Worm (Caenorhabditis elegans) whole organism, L2 larva: ENCODE measurements around the gene cyp-32B1.

Source experiments
- C34F6.9 ChIP-seq: fragments of 150-350 bp; optimal IDR thresholded peaks from 2 replicates; lab custom pipeline; 2014; ENCODE audit warnings: missing biosample characterization, missing genetic modification characterization
- F13H6.1 ChIP-seq: sonication (generic microtip); optimal IDR thresholded peaks from 2 replicates; lab custom pipeline; 2016; ENCODE audit warnings: missing genetic modification characterization, missing compliant biosample characterization
- Y55F3AM.14 ChIP-seq: fragments of 200-800 bp; sonication (Bioruptor generic); optimal IDR thresholded peaks from 2 replicates; lab custom pipeline; 2018; ENCODE audit warnings: mild to moderate bottlenecking, missing genetic modification characterization, missing compliant biosample characterization
- alr-1 ChIP-seq: fragments of 150-350 bp; optimal IDR thresholded peaks from 2 replicates; lab custom pipeline; 2014; ENCODE audit warnings: missing biosample characterization, missing genetic modification characterization
- aly-2 ChIP-seq: fragments of 150-350 bp; optimal IDR thresholded peaks from 2 replicates; lab custom pipeline; 2014; ENCODE audit warnings: missing biosample characterization, missing genetic modification characterization
- ama-1 ChIP-seq: fragments of 150-350 bp; optimal IDR thresholded peaks from 2 replicates; lab custom pipeline; 2018; ENCODE audit warnings: inconsistent platforms
- blmp-1 ChIP-seq: sonication (generic microtip); optimal IDR thresholded peaks from 2 replicates; lab custom pipeline; 2017; ENCODE audit warnings: missing genetic modification characterization, mild to moderate bottlenecking, missing compliant biosample characterization, antibody characterized with exemption, moderate library complexity; ENCODE audit not compliant: insufficient read depth
- ceh-16 ChIP-seq: fragments of 150-350 bp; optimal IDR thresholded peaks from 2 replicates; lab custom pipeline; 2014; ENCODE audit warnings: missing biosample characterization, missing genetic modification characterization
- ceh-82 ChIP-seq: fragments of 150-350 bp; optimal IDR thresholded peaks from 2 replicates; lab custom pipeline; 2014; ENCODE audit warnings: missing biosample characterization, missing genetic modification characterization
- crh-2 ChIP-seq: sonication (generic microtip); optimal IDR thresholded peaks from 2 replicates; lab custom pipeline; 2017; ENCODE audit warnings: missing biosample characterization, missing genetic modification characterization
- dmd-4 ChIP-seq: sonication (generic microtip); optimal IDR thresholded peaks from 2 replicates; lab custom pipeline; 2017; ENCODE audit warnings: missing biosample characterization, missing genetic modification characterization
- elt-1 ChIP-seq: fragments of 150-350 bp; optimal IDR thresholded peaks from 2 replicates; lab custom pipeline; 2014; ENCODE audit warnings: missing biosample characterization, missing genetic modification characterization
- fos-1 ChIP-seq: fragments of 150-350 bp; optimal IDR thresholded peaks from 2 replicates; lab custom pipeline; 2014; ENCODE audit warnings: missing biosample characterization, missing genetic modification characterization
- gmeb-1 ChIP-seq: fragments of 150-350 bp; optimal IDR thresholded peaks from 2 replicates; lab custom pipeline; 2014; ENCODE audit warnings: missing biosample characterization, missing genetic modification characterization
- lin-11 ChIP-seq: fragments of 150-350 bp; sonication (generic microtip); optimal IDR thresholded peaks from 2 replicates; lab custom pipeline; 2014; ENCODE audit warnings: missing biosample characterization, missing genetic modification characterization, inconsistent platforms, mixed read lengths
- lin-13 ChIP-seq: fragments of 150-350 bp; optimal IDR thresholded peaks from 2 replicates; lab custom pipeline; 2014; ENCODE audit warnings: missing biosample characterization, missing genetic modification reagents, missing genetic modification characterization
- lin-39 ChIP-seq: fragments of 150-350 bp; optimal IDR thresholded peaks from 2 replicates; lab custom pipeline; 2014; ENCODE audit warnings: missing biosample characterization, missing genetic modification reagents, missing genetic modification characterization
- lsy-2 ChIP-seq, 2 experiments: fragments of 150-350 bp in 1 of 2; sonication (generic microtip) in 1 of 2; optimal IDR thresholded peaks; 2 replicates each; lab custom pipeline; 2014 to 2017; ENCODE audit warnings: missing biosample characterization in 2 of 2, missing genetic modification characterization in 2 of 2
- mab-5 ChIP-seq: fragments of 150-350 bp; optimal IDR thresholded peaks from 2 replicates; lab custom pipeline; 2014; ENCODE audit warnings: missing biosample characterization, missing genetic modification characterization
- mbf-1 ChIP-seq: sonication (generic microtip); optimal IDR thresholded peaks from 2 replicates; lab custom pipeline; 2017; ENCODE audit warnings: missing biosample characterization, missing genetic modification characterization
- mdl-1 ChIP-seq, 2 experiments: fragments of 150-350 bp in 1 of 2; sonication (generic microtip) in 1 of 2; optimal IDR thresholded peaks; 2 replicates each; lab custom pipeline; 2017; ENCODE audit warnings: missing biosample characterization in 2 of 2, missing genetic modification characterization in 2 of 2
- nhr-10 ChIP-seq: sonication (generic microtip); optimal IDR thresholded peaks from 2 replicates; lab custom pipeline; 2017; ENCODE audit warnings: missing biosample characterization, missing genetic modification characterization
- nhr-11 ChIP-seq: fragments of 150-350 bp; optimal IDR thresholded peaks from 2 replicates; lab custom pipeline; 2014; ENCODE audit warnings: missing biosample characterization, missing genetic modification characterization
- nhr-12 ChIP-seq: fragments of 150-350 bp; optimal IDR thresholded peaks from 2 replicates; lab custom pipeline; 2014; ENCODE audit warnings: missing biosample characterization, missing genetic modification characterization
- nhr-129 ChIP-seq: fragments of 150-350 bp; optimal IDR thresholded peaks from 2 replicates; lab custom pipeline; 2014; ENCODE audit warnings: missing biosample characterization, missing genetic modification characterization
- nhr-21 ChIP-seq: fragments of 150-350 bp; optimal IDR thresholded peaks from 2 replicates; lab custom pipeline; 2014; ENCODE audit warnings: missing biosample characterization, missing genetic modification characterization
- nhr-23 ChIP-seq: fragments of 150-350 bp; optimal IDR thresholded peaks from 2 replicates; lab custom pipeline; 2014; ENCODE audit warnings: missing biosample characterization, missing genetic modification reagents, missing genetic modification characterization
- nhr-237 ChIP-seq: fragments of 150-350 bp; optimal IDR thresholded peaks from 2 replicates; lab custom pipeline; 2014; ENCODE audit warnings: missing biosample characterization, missing genetic modification characterization
- nhr-25 ChIP-seq: fragments of 150-350 bp; sonication (generic microtip); optimal IDR thresholded peaks from 3 replicates; lab custom pipeline; 2014; ENCODE audit warnings: missing biosample characterization, missing genetic modification characterization
- nhr-6 ChIP-seq: fragments of 150-350 bp; optimal IDR thresholded peaks from 2 replicates; lab custom pipeline; 2014; ENCODE audit warnings: missing biosample characterization, missing genetic modification characterization
- nhr-77 ChIP-seq: fragments of 150-350 bp; optimal IDR thresholded peaks from 2 replicates; lab custom pipeline; 2014; ENCODE audit warnings: missing biosample characterization, missing genetic modification characterization
- peb-1 ChIP-seq: fragments of 150-350 bp; optimal IDR thresholded peaks from 2 replicates; lab custom pipeline; 2014; ENCODE audit warnings: missing biosample characterization, missing genetic modification characterization
- sma-3 ChIP-seq: sonication (generic microtip); optimal IDR thresholded peaks from 2 replicates; lab custom pipeline; 2016; ENCODE audit warnings: missing genetic modification reagents, missing genetic modification characterization, missing compliant biosample characterization
- sma-9 ChIP-seq, 2 experiments: fragments of 150-350 bp in 1 of 2; sonication (generic microtip) in 1 of 2; optimal IDR thresholded peaks; 2 replicates each; lab custom pipeline; 2014 to 2016; ENCODE audit warnings: missing genetic modification characterization in 2 of 2, mild to moderate bottlenecking in 1 of 2, missing biosample characterization in 1 of 2, missing compliant biosample characterization in 1 of 2, missing genetic modification reagents in 1 of 2, moderate library complexity in 1 of 2
- snpc-4 ChIP-seq: fragments of 150-350 bp; optimal IDR thresholded peaks from 2 replicates; lab custom pipeline; 2014; ENCODE audit warnings: missing biosample characterization, missing genetic modification characterization
- unc-39 ChIP-seq: fragments of 150-350 bp; optimal IDR thresholded peaks from 2 replicates; lab custom pipeline; 2014; ENCODE audit warnings: missing biosample characterization, missing genetic modification characterization
- unc-55 ChIP-seq: fragments of 150-350 bp; sonication (generic microtip); optimal IDR thresholded peaks from 3 replicates; lab custom pipeline; 2014; ENCODE audit warnings: missing biosample characterization, missing genetic modification reagents, missing genetic modification characterization
- unc-62 ChIP-seq: fragments of 150-350 bp; optimal IDR thresholded peaks from 2 replicates; lab custom pipeline; 2014; ENCODE audit warnings: missing biosample characterization, missing genetic modification reagents, missing genetic modification characterization
- ztf-1 ChIP-seq: fragments of 200-800 bp; sonication (Bioruptor generic); conservative IDR thresholded peaks from 2 replicates; pipeline ENCODE4 v1.3.6; 2022; ENCODE audit warnings: missing genetic modification characterization, missing compliant biosample characterization
- ztf-11 ChIP-seq: sonication (generic microtip); optimal IDR thresholded peaks from 2 replicates; lab custom pipeline; 2017; ENCODE audit warnings: missing biosample characterization, missing genetic modification characterization
- ztf-4 ChIP-seq: fragments of 150-350 bp; optimal IDR thresholded peaks from 2 replicates; lab custom pipeline; 2014; ENCODE audit warnings: missing biosample characterization, missing genetic modification characterization

The cyp-32B1 gene

ce11 chrV:2206801-2207200 lies 5.6 kb upstream of the cyp-32B1 start, which contains the start of gene svh-11:
Gene svh-11, plus strand, starts transcription at chrV:2207101.
- TF ChIP-seq elt-1 (tag; lab: Kevin White, UChicago) (no peak), ztf-1 (GFP tag; lab: Robert Waterston, UW) (no peak), alr-1 (tag; lab: Kevin White, UChicago) (no peak), snpc-4 (tag; lab: Kevin White, UChicago) (no peak), sma-3 (GFP tag; lab: Kevin White, UChicago) (no peak), lin-13 (GFP tag; lab: Kevin White, UChicago) (no peak), ceh-82 (tag; lab: Kevin White, UChicago) (no peak), Y55F3AM.14 (GFP tag; lab: Kevin White, UChicago) (no peak), nhr-23 (tag; lab: Kevin White, UChicago) (no peak), unc-62 (GFP tag; lab: Kevin White, UChicago) (no peak), F13H6.1 (no peak), nhr-6 (no peak)

ce11 chrV:2206181-2206580 lies 5.0 kb upstream of the cyp-32B1 start, which contains the start of gene srt-40:
Gene srt-40, minus strand, starts transcription at chrV:2206281.
- TF ChIP-seq nhr-6 = no peak
- TF ChIP-seq gmeb-1 (tag; lab: Kevin White, UChicago) = no peak
- TF ChIP-seq aly-2 (tag; lab: Kevin White, UChicago) = no peak
- TF ChIP-seq lin-13 (GFP tag; lab: Kevin White, UChicago) = no peak
- TF ChIP-seq dmd-4 (tag; lab: Kevin White, UChicago) = no peak
- no peak for TF ChIP-seq lin-11 (tag; lab: Kevin White, UChicago)
- no peak for TF ChIP-seq ceh-16 (tag; lab: Kevin White, UChicago)
- TF ChIP-seq elt-1 (tag; lab: Kevin White, UChicago) = no peak
- no peak for TF ChIP-seq C34F6.9
- no peak for TF ChIP-seq nhr-77 (tag; lab: Kevin White, UChicago)
- TF ChIP-seq ztf-1 (GFP tag; lab: Robert Waterston, UW) = no peak
- no peak for TF ChIP-seq nhr-10
- TF ChIP-seq nhr-25 (tag; lab: Kevin White, UChicago) = no peak

ce11 chrV:2204080-2204479 lies 2.9 kb upstream of the cyp-32B1 start, which contains the start of gene cyp-33C12:
Gene cyp-33C12, minus strand, starts transcription at chrV:2204400.
- TF ChIP-seq unc-62 (GFP tag; lab: Kevin White, UChicago) (no peak), nhr-12 (tag; lab: Kevin White, UChicago) (no peak), mdl-1 (tag; optimal IDR thresholded peaks at IDR 0.05; lab: Kevin White, UChicago) (no peak), nhr-10 (no peak), unc-55 (GFP tag; lab: Kevin White, UChicago) (no peak), F13H6.1 (no peak)

ce11 chrV:2200402-2200801 lies 813 bp downstream of the cyp-32B1 start:
- TF ChIP-seq nhr-10 (no peak), mbf-1 (tag; lab: Kevin White, UChicago) (no peak)

ce11 chrV:2199594-2199993 lies 1.6 kb downstream of the cyp-32B1 start:
- TF ChIP-seq blmp-1 (tag; lab: Kevin White, UChicago) (no peak), nhr-23 (tag; lab: Kevin White, UChicago) (no peak), ztf-1 (GFP tag; lab: Robert Waterston, UW) (no peak), ceh-16 (tag; lab: Kevin White, UChicago) (no peak), nhr-129 (tag; lab: Kevin White, UChicago) (no peak), ceh-82 (tag; lab: Kevin White, UChicago) (no peak), nhr-11 (tag; lab: Kevin White, UChicago) (no peak), ama-1 (lab: Kevin White, UChicago) (no peak), ztf-4 (tag; lab: Kevin White, UChicago) (no peak), peb-1 (tag; lab: Kevin White, UChicago) (no peak)
- TF ChIP-seq, all 48 proteins: peak for 0

- TF ChIP-seq ztf-1 (GFP tag; lab: Robert Waterston, UW) = no peak
- no peak for TF ChIP-seq unc-39 (tag; lab: Kevin White, UChicago)
- TF ChIP-seq unc-55 (GFP tag; lab: Kevin White, UChicago) = no peak
- TF ChIP-seq mab-5 (tag; lab: Kevin White, UChicago) = no peak
- no peak for TF ChIP-seq nhr-25 (tag; lab: Kevin White, UChicago)
- TF ChIP-seq nhr-23 (tag; lab: Kevin White, UChicago) = no peak
- no peak for TF ChIP-seq ztf-11 (tag; lab: Kevin White, UChicago)
- TF ChIP-seq ceh-16 (tag; lab: Kevin White, UChicago) = no peak
- TF ChIP-seq gmeb-1 (tag; lab: Kevin White, UChicago) = peak; percentile 43
- no peak for TF ChIP-seq nhr-237
- TF ChIP-seq fos-1 (tag; lab: Kevin White, UChicago) = peak; percentile 15
- TF ChIP-seq sma-9 (GFP tag; optimal IDR thresholded peaks at IDR 0.05; lab: Kevin White, UChicago) = peak; percentile 32
- TF ChIP-seq sma-9 (tag; optimal IDR thresholded peaks at IDR 0.05; lab: Kevin White, UChicago) = no peak
- no peak for TF ChIP-seq lin-39
- TF ChIP-seq crh-2 (tag; lab: Kevin White, UChicago) = peak; percentile 13
- TF ChIP-seq nhr-6 = no peak
- no peak for TF ChIP-seq nhr-21 (tag; lab: Kevin White, UChicago)
- TF ChIP-seq nhr-77 (tag; lab: Kevin White, UChicago) = no peak
- TF ChIP-seq lsy-2 (tag; optimal IDR thresholded peaks at IDR 0.05; lab: Kevin White, UChicago) = no peak
Measured at ce11 chrV:2192117-2192516, 9.1 kb downstream of the cyp-32B1 start, which contains the start of gene nhr-13. Gene nhr-13, plus strand, starts transcription at chrV:2192485.
